Worm (Caenorhabditis elegans): Measurements from ENCODE around the gene F27E5.9.

The F27E5.9 gene

DNA sequence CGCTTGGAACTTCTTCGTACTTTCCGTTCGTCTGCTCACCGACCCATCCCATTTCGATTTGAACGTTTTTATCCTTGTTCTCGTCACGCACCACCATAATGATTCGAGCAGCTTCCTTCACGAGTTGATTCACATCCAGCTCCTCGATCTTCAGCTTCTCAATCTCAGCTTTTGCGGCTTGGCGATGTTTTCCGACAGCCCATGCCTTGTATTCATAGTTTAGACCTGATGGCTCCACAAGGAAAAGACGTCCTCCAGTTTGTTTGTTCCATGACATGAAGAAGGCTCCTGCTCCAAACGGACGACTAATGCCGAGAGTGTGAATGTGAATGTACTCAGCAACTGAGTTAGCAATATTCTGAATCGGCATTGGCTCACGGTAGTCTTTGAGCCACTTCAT lies 35.7 kb upstream of the F27E5.9 start:
- TF ChIP-seq lin-13 (GFP tag; optimal IDR thresholded peaks at IDR 0.05) (no peak), ama-1 (optimal IDR thresholded peaks at IDR 0.05) (no peak), lin-39 (tag; optimal IDR thresholded peaks at IDR 0.05) (no peak), gmeb-1 (tag; optimal IDR thresholded peaks at IDR 0.05) (no peak)

DNA sequence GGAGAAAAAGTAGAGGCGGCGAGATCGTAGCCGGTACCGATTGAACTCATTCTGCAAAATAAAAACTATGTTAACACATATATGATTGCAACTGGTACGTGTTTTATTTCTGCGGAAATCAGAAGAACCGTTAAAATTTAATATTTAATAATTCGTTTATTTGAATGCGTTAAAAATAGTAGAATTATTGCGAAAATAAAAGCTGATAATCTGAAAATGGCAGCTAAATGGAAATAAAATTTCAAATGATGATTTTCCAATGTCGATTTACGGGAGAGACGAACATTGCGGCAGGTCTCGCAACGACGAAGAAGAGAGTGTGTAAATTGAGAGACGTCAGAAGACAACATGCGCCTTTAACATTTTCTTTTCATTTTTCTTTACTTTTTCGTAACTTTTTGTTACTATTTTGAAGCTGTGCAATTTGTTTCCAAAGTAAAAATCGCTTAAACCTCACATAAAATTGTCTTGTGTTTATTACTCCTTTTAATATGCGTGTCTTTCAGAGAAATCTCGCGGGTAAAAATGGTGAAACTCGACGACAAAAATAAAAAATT lies 34.9 kb upstream of the F27E5.9 start, which contains the start of the genes pas-7 and puf-12:
TSS of gene pas-7 (minus strand) at position 51 of the 557 bp plus-strand sequence.
TSS of gene puf-12 (plus strand) at position 507 of the 557 bp plus-strand sequence.
- TF ChIP-seq unc-55 (GFP tag; optimal IDR thresholded peaks at IDR 0.05) (peak; percentile 67), lin-11 (tag; optimal IDR thresholded peaks at IDR 0.05) (no peak), mdl-1 (tag; optimal IDR thresholded peaks at IDR 0.05) (no peak), C34F6.9 (tag; optimal IDR thresholded peaks at IDR 0.05) (peak; percentile 65), ZK546.5 (tag; optimal IDR thresholded peaks at IDR 0.05) (no peak), skn-1 (tag; optimal IDR thresholded peaks at IDR 0.05) (peak; percentile 63), ztf-11 (tag; optimal IDR thresholded peaks at IDR 0.05) (no peak), sem-4 (tag; optimal IDR thresholded peaks at IDR 0.05) (no peak), nhr-6 (tag; optimal IDR thresholded peaks at IDR 0.05) (no peak), lin-13 (GFP tag; optimal IDR thresholded peaks at IDR 0.05) (no peak), gmeb-1 (tag; optimal IDR thresholded peaks at IDR 0.05) (no peak), mab-5 (tag; optimal IDR thresholded peaks at IDR 0.05) (no peak), nhr-129 (tag; optimal IDR thresholded peaks at IDR 0.05) (peak; percentile 59), unc-62 (GFP tag; optimal IDR thresholded peaks at IDR 0.05) (no peak), ztf-4 (tag; optimal IDR thresholded peaks at IDR 0.05) (no peak), F13H6.1 (tag; optimal IDR thresholded peaks at IDR 0.05) (no peak), R02D3.7 (tag; optimal IDR thresholded peaks at IDR 0.05) (peak; percentile 5), lsy-2 (tag; optimal IDR thresholded peaks at IDR 0.05) (peak in 1 of 2 experiments; percentile 77), nhr-77 (tag; optimal IDR thresholded peaks at IDR 0.05) (no peak)

DNA sequence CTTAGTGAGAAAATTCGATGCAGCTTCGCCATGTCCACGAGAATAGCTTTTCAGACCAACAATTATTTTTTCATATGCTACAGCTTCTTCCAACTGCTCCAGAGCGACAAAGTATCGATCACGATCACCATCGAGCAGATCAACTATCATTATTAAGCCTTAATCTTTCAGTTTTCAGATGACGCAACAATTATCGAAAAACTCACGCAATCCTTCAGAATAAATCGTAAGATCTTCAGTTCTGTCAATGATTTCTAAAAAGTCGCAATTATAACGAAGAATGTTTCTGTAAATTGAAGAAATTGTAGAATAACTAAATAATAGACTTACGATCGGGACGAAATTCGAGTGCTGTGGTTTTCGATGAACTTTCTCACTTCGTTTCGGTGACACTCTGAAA lies 31.5 kb upstream of the F27E5.9 start:
- TF ChIP-seq lsy-2 (tag; optimal IDR thresholded peaks at IDR 0.05): no peak
- TF ChIP-seq sem-4 (tag; optimal IDR thresholded peaks at IDR 0.05): no peak

DNA sequence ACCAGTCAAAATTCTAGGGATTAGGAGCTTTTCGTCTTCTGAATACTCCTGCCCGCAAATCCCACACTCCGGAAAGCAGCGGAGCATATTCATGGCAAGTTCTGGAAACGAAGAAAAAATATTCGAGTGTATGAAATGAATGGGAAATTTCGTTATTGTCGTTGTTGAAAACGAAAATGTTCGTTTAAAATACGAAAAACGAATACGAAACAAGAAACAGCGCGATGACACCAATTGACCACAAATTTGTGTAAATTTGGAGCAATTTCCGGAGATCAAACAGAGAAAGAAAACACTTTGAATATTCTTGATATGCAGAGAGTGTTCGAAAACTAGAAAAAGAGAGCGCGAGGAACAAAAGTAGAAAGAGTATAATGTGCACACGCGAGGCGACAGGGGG lies 29.1 kb upstream of the F27E5.9 start, which contains the start of gene ZK945.4:
TSS of gene ZK945.4 (minus strand) at position 101 of the 400 bp plus-strand sequence.
- TF ChIP-seq nhr-77 (tag; optimal IDR thresholded peaks at IDR 0.05) (no peak), mdl-1 (tag; optimal IDR thresholded peaks at IDR 0.05) (no peak), egl-27 (tag; optimal IDR thresholded peaks at IDR 0.05) (no peak), nhr-6 (tag; optimal IDR thresholded peaks at IDR 0.05) (no peak), unc-55 (GFP tag; optimal IDR thresholded peaks at IDR 0.05) (no peak), lin-39 (tag; optimal IDR thresholded peaks at IDR 0.05) (no peak), nhr-11 (tag; optimal IDR thresholded peaks at IDR 0.05) (no peak)

DNA sequence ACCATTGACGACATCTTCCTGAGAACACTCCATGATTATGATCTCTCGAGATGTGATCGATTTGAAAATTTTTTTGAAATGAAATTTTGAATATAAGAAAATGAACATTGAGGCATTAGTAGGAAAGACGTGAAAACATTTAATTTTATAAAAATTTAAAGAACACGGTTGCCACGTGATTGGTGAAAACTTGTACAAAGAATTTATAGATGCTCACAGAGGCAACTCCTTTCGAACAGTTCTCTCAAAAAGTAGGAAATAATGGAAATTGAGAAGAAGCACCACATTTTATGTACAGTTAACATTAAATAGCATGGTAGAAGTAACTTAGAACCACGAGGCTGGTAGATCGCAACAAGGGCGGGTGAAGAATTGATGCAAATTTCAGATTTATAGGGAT lies 27.9 kb upstream of the F27E5.9 start, which contains the start of gene ZK945.6:
TSS of gene ZK945.6 (minus strand) at position 101 of the 400 bp plus-strand sequence.
- TF ChIP-seq nhr-10 (tag; optimal IDR thresholded peaks at IDR 0.05) (no peak), sem-4 (tag; optimal IDR thresholded peaks at IDR 0.05) (no peak), elt-1 (tag; optimal IDR thresholded peaks at IDR 0.05) (no peak)

DNA sequence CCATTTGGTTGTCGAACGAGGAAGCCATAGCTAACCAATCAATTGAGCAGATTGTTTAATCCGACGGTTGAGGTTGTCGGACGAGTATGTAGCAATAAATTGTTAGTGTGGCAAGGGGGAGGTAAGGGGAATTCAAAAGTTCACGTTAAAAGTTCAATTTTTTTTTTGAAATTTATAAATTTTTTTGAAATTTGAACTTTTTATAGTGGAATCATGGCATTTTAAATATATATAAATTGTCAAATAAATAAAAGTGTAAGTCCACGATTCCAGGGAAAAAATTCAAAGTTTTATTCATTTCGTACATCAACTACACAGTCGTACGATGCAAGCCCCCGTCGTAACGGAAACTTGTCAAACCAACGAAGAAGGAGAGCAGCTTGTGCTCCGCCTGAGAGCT lies 26.4 kb upstream of the F27E5.9 start, which contains the start of the genes ZK945.7 and ZK945.8:
TSS of gene ZK945.7 (minus strand) at position 101 of the 400 bp plus-strand sequence.
TSS of gene ZK945.8 (plus strand) at position 275 of the 400 bp plus-strand sequence.
- no peak for TF ChIP-seq mbf-1 (tag; optimal IDR thresholded peaks at IDR 0.05)
- no peak for TF ChIP-seq nhr-23 (tag; optimal IDR thresholded peaks at IDR 0.05)
- TF ChIP-seq nhr-129 (tag; optimal IDR thresholded peaks at IDR 0.05): no peak
- no peak for TF ChIP-seq mab-5 (tag; optimal IDR thresholded peaks at IDR 0.05)

DNA sequence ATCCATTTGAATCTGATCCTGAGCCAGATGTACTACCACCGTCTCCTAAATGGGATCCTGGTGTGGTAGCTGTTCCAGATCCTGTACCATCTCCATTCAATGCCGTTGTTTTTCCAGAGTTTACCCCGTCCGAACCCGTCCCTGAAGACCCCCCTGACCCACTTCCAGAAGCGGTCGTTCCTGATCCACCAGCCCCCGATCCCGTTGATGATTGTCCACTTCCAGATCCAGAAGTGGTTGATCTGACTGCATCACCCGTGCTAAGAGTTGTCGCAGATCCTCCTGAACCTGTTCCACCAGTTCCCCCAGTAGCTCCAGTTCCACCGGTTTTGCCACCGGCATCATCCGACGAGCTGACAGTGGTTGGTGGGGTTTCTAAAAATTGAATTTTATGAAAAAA lies 18.1 kb upstream of the F27E5.9 start:
- TF ChIP-seq nhr-12 (tag; optimal IDR thresholded peaks at IDR 0.05) (no peak), C34F6.9 (tag; optimal IDR thresholded peaks at IDR 0.05) (no peak), peb-1 (tag; optimal IDR thresholded peaks at IDR 0.05) (no peak), lin-13 (GFP tag; optimal IDR thresholded peaks at IDR 0.05) (no peak), nhr-10 (tag; optimal IDR thresholded peaks at IDR 0.05) (no peak), gmeb-1 (tag; optimal IDR thresholded peaks at IDR 0.05) (no peak), elt-1 (tag; optimal IDR thresholded peaks at IDR 0.05) (no peak), mdl-1 (tag; optimal IDR thresholded peaks at IDR 0.05) (no peak), ZK546.5 (tag; optimal IDR thresholded peaks at IDR 0.05) (no peak), R02D3.7 (tag; optimal IDR thresholded peaks at IDR 0.05) (no peak), aly-2 (tag; optimal IDR thresholded peaks at IDR 0.05) (no peak), nhr-25 (tag; optimal IDR thresholded peaks at IDR 0.05) (no peak), F13H6.1 (tag; optimal IDR thresholded peaks at IDR 0.05) (no peak)
